Worm (Caenorhabditis elegans) whole organism, L3 larva: ENCODE results near the gene rfl-1.

Source experiments
- ZK546.5 ChIP-seq: sonication (generic microtip); optimal IDR thresholded peaks from 2 replicates; lab custom pipeline; 2017; ENCODE audit warnings: missing biosample characterization, missing genetic modification characterization
- ceh-28 ChIP-seq: fragments of 150-350 bp; optimal IDR thresholded peaks from 2 replicates; lab custom pipeline; 2014; ENCODE audit warnings: missing biosample characterization, missing genetic modification reagents, missing genetic modification characterization
- fkh-10 ChIP-seq: sonication (generic microtip); optimal IDR thresholded peaks from 2 replicates; lab custom pipeline; 2017; ENCODE audit warnings: missing biosample characterization, missing genetic modification reagents, missing genetic modification characterization
- lin-39 ChIP-seq: fragments of 150-350 bp; optimal IDR thresholded peaks from 2 replicates; lab custom pipeline; 2018; ENCODE audit warnings: missing biosample characterization, missing genetic modification reagents, missing genetic modification characterization
- nhr-11 ChIP-seq: fragments of 150-350 bp; optimal IDR thresholded peaks from 2 replicates; lab custom pipeline; 2014; ENCODE audit warnings: missing biosample characterization, missing genetic modification characterization
- nhr-237 ChIP-seq: fragments of 150-350 bp; optimal IDR thresholded peaks from 2 replicates; lab custom pipeline; 2014; ENCODE audit warnings: missing biosample characterization, missing genetic modification characterization
- nhr-77 ChIP-seq: fragments of 150-350 bp; optimal IDR thresholded peaks from 2 replicates; lab custom pipeline; 2014; ENCODE audit warnings: missing biosample characterization, missing genetic modification characterization
- unc-39 ChIP-seq: sonication (generic microtip); optimal IDR thresholded peaks from 4 replicates; lab custom pipeline; 2017; ENCODE audit warnings: missing biosample characterization, missing genetic modification characterization
- unc-62 ChIP-seq: fragments of 150-350 bp; sonication (generic microtip); optimal IDR thresholded peaks from 4 replicates; lab custom pipeline; 2014; ENCODE audit warnings: missing biosample characterization, missing genetic modification reagents, missing genetic modification characterization

DNA sequence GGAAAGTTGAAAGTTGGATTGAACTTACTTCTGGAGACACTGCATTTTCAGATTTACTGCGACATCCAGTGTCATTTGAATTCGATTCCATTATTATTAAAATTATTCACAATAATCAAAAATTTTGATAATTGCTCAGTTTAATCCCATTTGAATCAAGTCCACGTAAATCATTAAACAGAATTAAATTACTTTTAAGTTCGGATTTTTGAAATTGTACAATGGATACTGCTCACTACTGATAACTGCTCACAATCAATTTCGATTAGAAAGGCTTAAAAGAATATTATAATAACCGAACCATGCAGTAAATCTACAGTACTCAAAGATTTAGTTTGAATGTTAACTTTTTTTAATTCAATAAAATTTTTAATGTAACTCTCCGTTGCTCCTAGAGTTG lies 43.2 kb downstream of the rfl-1 start, which contains the start of gene R01H2.4:
- no peak for TF ChIP-seq nhr-77
- no peak for TF ChIP-seq nhr-11 (tag; lab: Kevin White, UChicago)
- TF ChIP-seq ZK546.5 (tag; lab: Kevin White, UChicago) = no peak
- no peak for TF ChIP-seq fkh-10
- no peak for TF ChIP-seq ceh-28
- TF ChIP-seq unc-39 = no peak
- TF ChIP-seq nhr-237 (tag; lab: Kevin White, UChicago) = no peak
- TF ChIP-seq lin-39 (tag; lab: Kevin White, UChicago) = no peak
- TF ChIP-seq unc-62 (GFP tag; lab: Kevin White, UChicago) = no peak
